Worm (Caenorhabditis elegans): ENCODE data around the gene C04E7.5.

The C04E7.5 gene

DNA sequence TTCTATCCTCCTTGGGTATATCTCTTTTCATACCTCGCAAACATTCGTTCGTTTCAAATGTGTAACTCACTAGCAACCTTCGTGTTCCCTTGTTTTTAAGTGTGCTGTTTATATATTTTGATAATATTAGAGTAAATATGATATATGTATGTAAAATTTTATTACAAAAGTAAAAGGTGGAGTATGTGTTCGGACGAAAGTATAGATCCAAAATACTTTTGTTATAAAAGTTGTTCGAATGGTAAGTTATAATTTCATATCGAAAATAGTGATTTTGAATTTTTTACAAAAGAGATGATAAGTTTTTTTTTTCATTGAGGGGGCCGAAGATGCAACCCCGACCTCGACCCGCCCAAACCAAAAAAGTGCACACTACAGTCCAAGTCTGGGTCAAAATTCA, 2.8 kb upstream of the C04E7.5 start, which contains the start of gene C04E7.1:
Gene C04E7.1, plus strand, starts transcription at position 301 of the 400 bp plus-strand sequence.
- no peak for TF ChIP-seq sem-2 (GFP tag; optimal IDR thresholded peaks at IDR 0.05)
- no peak for TF ChIP-seq lin-32 (GFP tag; optimal IDR thresholded peaks at IDR 0.05)
- TF ChIP-seq nhr-2 (tag; optimal IDR thresholded peaks at IDR 0.05): no peak
- no peak for TF ChIP-seq ztf-11 (tag; optimal IDR thresholded peaks at IDR 0.05)
- TF ChIP-seq nhr-12 (tag; optimal IDR thresholded peaks at IDR 0.05): no peak
- TF ChIP-seq drap-1 (GFP tag; optimal IDR thresholded peaks at IDR 0.05): no peak
- TF ChIP-seq mls-2 (tag; optimal IDR thresholded peaks at IDR 0.05): no peak
- no peak for TF ChIP-seq unc-39 (tag; optimal IDR thresholded peaks at IDR 0.05)
- TF ChIP-seq mab-5 (tag; optimal IDR thresholded peaks at IDR 0.05): no peak
- no peak for TF ChIP-seq sptf-1 (tag; optimal IDR thresholded peaks at IDR 0.05)

DNA sequence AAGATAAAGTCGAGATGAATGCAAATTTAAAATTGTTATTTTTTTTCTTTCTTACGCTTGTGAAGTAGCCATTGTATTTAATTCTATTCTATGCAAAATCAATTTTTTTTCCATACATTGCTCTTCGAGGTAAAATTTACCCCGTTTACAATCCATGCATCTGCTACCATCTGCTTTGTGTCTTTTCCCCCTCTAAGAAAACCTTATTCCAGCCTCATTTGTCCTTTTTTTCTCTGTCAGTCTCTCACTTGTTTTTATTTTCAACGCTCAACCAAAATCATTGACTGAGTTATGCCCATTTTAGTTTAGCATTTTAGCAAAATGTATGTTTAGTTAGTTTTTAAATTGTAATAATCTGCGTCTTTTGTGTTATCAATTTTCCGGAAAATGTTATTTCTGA, 9.3 kb downstream of the C04E7.5 start:
- no peak for TF ChIP-seq pha-4 (tag; optimal IDR thresholded peaks at IDR 0.05)
- TF ChIP-seq nhr-2 (tag; optimal IDR thresholded peaks at IDR 0.05): peak; percentile 3
- TF ChIP-seq zip-8 (tag; optimal IDR thresholded peaks at IDR 0.05): no peak

DNA sequence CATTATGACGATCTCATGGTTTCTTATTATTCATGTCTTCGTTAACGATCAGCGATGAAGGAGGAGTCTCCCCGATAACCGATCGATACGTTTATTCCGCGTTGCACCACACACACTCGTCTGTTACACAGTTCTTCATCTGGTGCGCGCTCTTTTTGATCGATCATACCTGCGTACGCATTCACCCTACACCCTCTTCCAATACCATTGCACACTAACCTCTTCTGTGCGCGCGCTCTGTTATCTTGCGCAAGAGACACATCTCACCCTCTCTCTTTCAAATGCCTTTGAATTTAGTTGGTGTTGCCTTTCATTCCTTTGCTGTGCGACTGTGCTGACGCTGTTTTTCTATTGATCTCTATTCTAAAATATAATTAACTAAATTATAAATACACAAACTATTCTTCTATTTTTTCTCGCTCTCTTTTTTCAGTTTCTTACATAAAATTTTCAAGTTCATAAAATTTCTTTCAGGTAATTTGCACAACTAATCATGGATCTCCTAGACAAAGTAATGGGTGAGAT, 11.2 kb downstream of the C04E7.5 start, which contains the start of gene nrde-3:
Gene nrde-3, plus strand, starts transcription at position 475 of the 525 bp plus-strand sequence.
- TF ChIP-seq sptf-1 (tag; optimal IDR thresholded peaks at IDR 0.05): no peak
- no peak for TF ChIP-seq ham-2 (GFP tag; optimal IDR thresholded peaks at IDR 0.05)
- no peak for TF ChIP-seq ces-1 (GFP tag; optimal IDR thresholded peaks at IDR 0.05)
- no peak for TF ChIP-seq cnd-1 (tag; optimal IDR thresholded peaks at IDR 0.05)
- peak; percentile 48 for TF ChIP-seq hlh-1 (tag; optimal IDR thresholded peaks at IDR 0.05)
- TF ChIP-seq pha-4 (tag; optimal IDR thresholded peaks at IDR 0.05): no peak
- peak; percentile 54 for TF ChIP-seq nhr-2 (tag; optimal IDR thresholded peaks at IDR 0.05)
- TF ChIP-seq ceh-43 (GFP tag; optimal IDR thresholded peaks at IDR 0.05): no peak
- peak; percentile 81 for TF ChIP-seq ceh-39 (tag; optimal IDR thresholded peaks at IDR 0.05)
- peak; percentile 61 for TF ChIP-seq zip-8 (tag; optimal IDR thresholded peaks at IDR 0.05)
- TF ChIP-seq lin-32 (GFP tag; optimal IDR thresholded peaks at IDR 0.05): no peak
- TF ChIP-seq bed-3 (GFP tag; optimal IDR thresholded peaks at IDR 0.05): no peak
- no peak for TF ChIP-seq unc-62 (GFP tag; optimal IDR thresholded peaks at IDR 0.05)
- TF ChIP-seq snpc-4 (tag; optimal IDR thresholded peaks at IDR 0.05): no peak
- no peak for TF ChIP-seq mls-2 (tag; optimal IDR thresholded peaks at IDR 0.05)
- TF ChIP-seq elt-3 (tag; optimal IDR thresholded peaks at IDR 0.05): no peak
- no peak for TF ChIP-seq ztf-11 (tag; optimal IDR thresholded peaks at IDR 0.05)
- no peak for TF ChIP-seq sem-2 (GFP tag; optimal IDR thresholded peaks at IDR 0.05)
- TF ChIP-seq elt-1 (tag; optimal IDR thresholded peaks at IDR 0.05; ENCODE audit: borderline replicate concordance, insufficient read depth): peak; percentile 36
- TF ChIP-seq mep-1 (tag; optimal IDR thresholded peaks at IDR 0.05): no peak
- TF ChIP-seq nhr-76 (tag; optimal IDR thresholded peaks at IDR 0.05): no peak
- TF ChIP-seq mab-5 (tag; optimal IDR thresholded peaks at IDR 0.05): no peak
- no peak for TF ChIP-seq M03D4.4 (tag; optimal IDR thresholded peaks at IDR 0.05)

ce11 chrX:380505-380904, 19.9 kb downstream of the C04E7.5 start, which contains the start of gene R04A9.3:
R04A9.3 (minus strand) TSS chrX:380605.
- TF ChIP-seq lsy-2 (tag; optimal IDR thresholded peaks at IDR 0.05) (no peak), nhr-2 (tag; optimal IDR thresholded peaks at IDR 0.05) (no peak), snpc-4 (tag; optimal IDR thresholded peaks at IDR 0.05) (no peak), mls-2 (tag; optimal IDR thresholded peaks at IDR 0.05) (no peak), bed-3 (GFP tag; optimal IDR thresholded peaks at IDR 0.05) (no peak), mep-1 (tag; optimal IDR thresholded peaks at IDR 0.05) (no peak), ceh-83 (GFP tag; optimal IDR thresholded peaks at IDR 0.05) (no peak), ham-2 (GFP tag; optimal IDR thresholded peaks at IDR 0.05) (no peak), hlh-1 (tag; optimal IDR thresholded peaks at IDR 0.05) (no peak), ceh-39 (tag; optimal IDR thresholded peaks at IDR 0.05) (no peak), nhr-28 (tag; optimal IDR thresholded peaks at IDR 0.05) (no peak), unc-120 (tag; optimal IDR thresholded peaks at IDR 0.05; ENCODE audit: poor library complexity, severe bottlenecking) (no peak), nhr-76 (tag; optimal IDR thresholded peaks at IDR 0.05) (no peak), ces-1 (GFP tag; optimal IDR thresholded peaks at IDR 0.05) (no peak), ztf-11 (tag; optimal IDR thresholded peaks at IDR 0.05) (no peak)

DNA sequence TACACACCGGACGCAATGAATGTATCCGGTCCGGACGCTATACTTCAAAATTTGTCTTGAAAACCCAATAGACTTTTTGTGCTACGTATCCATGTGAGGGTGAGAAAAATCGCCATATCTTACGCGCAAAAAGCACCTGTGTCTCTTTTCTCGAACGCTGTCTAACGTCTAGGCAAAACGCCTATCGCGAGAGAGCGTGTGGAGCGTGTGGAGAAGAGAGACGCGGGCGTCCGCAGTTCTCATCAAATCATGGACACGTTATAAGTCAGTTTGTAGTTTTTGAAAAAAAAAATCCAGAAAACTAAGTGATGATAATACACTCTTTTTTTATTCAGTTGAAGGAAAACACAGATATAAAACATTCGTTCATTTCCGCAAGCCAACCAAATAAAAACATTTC, 20.4 kb downstream of the C04E7.5 start:
- TF ChIP-seq nhr-28 (tag; optimal IDR thresholded peaks at IDR 0.05) (no peak), nhr-2 (tag; optimal IDR thresholded peaks at IDR 0.05) (no peak), blmp-1 (tag; optimal IDR thresholded peaks at IDR 0.05) (no peak), ztf-11 (tag; optimal IDR thresholded peaks at IDR 0.05) (no peak)
